Fruit fly (Drosophila melanogaster): ENCODE data around the gene fon.

Gene fon

dm6 chr2L:19425765-19426329, 39.8 kb upstream of the fon start (continued):
- TF ChIP-seq pnt (GFP tag; optimal IDR thresholded peaks at IDR 0.05) (peak; percentile 55), Ada2b (GFP tag; IDR thresholded peaks at IDR 0.05) (peak; percentile 74), zen2 (GFP tag; IDR thresholded peaks at IDR 0.05; ENCODE audit: partially characterized antibody) (no peak), Nf-YC (tag; optimal IDR thresholded peaks at IDR 0.05) (peak; percentile 85), HmgZ (tag; optimal IDR thresholded peaks at IDR 0.05) (no peak), CG12071 (GFP tag; optimal IDR thresholded peaks at IDR 0.05) (peak; percentile 43), CG2875 (GFP tag; optimal IDR thresholded peaks at IDR 0.05) (peak; percentile 54), CG6254 (GFP tag; optimal IDR thresholded peaks at IDR 0.05) (peak; percentile 71), kah (GFP tag; optimal IDR thresholded peaks at IDR 0.05) (peak; percentile 35), h (optimal IDR thresholded peaks at IDR 0.05) (no peak), CG34422 (GFP tag; IDR thresholded peaks at IDR 0.05) (peak; percentile 55; the same call in 2 of the 3 replicates), Doc2 (GFP tag; IDR thresholded peaks at IDR 0.05) (no peak), NfI (GFP tag; optimal IDR thresholded peaks at IDR 0.05) (peak; percentile 66), dysf (GFP tag; IDR thresholded peaks at IDR 0.05) (peak; percentile 82), sisA (GFP tag; IDR thresholded peaks at IDR 0.05) (peak; percentile 68), sd (tag; optimal IDR thresholded peaks at IDR 0.05) (peak; percentile 70), CG14050 (GFP tag; IDR thresholded peaks at IDR 0.05) (peak; percentile 62; the same call in 2 of the 3 replicates), MBD-R2 (GFP tag; IDR thresholded peaks at IDR 0.05) (peak; percentile 43; the same call in 1 of the 2 replicates), CG15011 (GFP tag; optimal IDR thresholded peaks at IDR 0.05) (peak; percentile 49), ttk (GFP tag; IDR thresholded peaks at IDR 0.05) (peak; percentile 38; the same call in 1 of the 2 replicates), CG2116 (GFP tag; optimal IDR thresholded peaks at IDR 0.05) (peak; percentile 4), CTCF (GFP tag; optimal IDR thresholded peaks at IDR 0.05) (peak; percentile 93), CG17385 (GFP tag; optimal IDR thresholded peaks at IDR 0.05) (peak; percentile 62), gem (tag; optimal IDR thresholded peaks at IDR 0.05) (peak; percentile 85), Abd-B (GFP tag; optimal IDR thresholded peaks at IDR 0.05) (peak; percentile 39), CG6272 (GFP tag; IDR thresholded peaks at IDR 0.05) (peak; percentile 24; the same call in 1 of the 2 replicates), Awh (GFP tag; IDR thresholded peaks at IDR 0.05) (peak; percentile 81), ranshi (GFP tag; IDR thresholded peaks at IDR 0.05) (peak; percentile 73), Bteb2 (GFP tag; optimal IDR thresholded peaks at IDR 0.05) (peak; percentile 16), CG4404 (GFP tag; IDR thresholded peaks at IDR 0.05) (peak; percentile 15; the same call in 1 of the 2 replicates), Stat92E (GFP tag; optimal IDR thresholded peaks at IDR 0.05) (no peak), lab (GFP tag; optimal IDR thresholded peaks at IDR 0.05) (peak; percentile 86), tap (tag; optimal IDR thresholded peaks at IDR 0.05) (peak; percentile 69), CG42726 (GFP tag; IDR thresholded peaks at IDR 0.05; ENCODE audit: partially characterized antibody) (0 out of 2 replicates have a peak, but pooled peaks have one; percentile 15), danr (GFP tag; IDR thresholded peaks at IDR 0.05) (peak; percentile 50; the same call in 1 of the 2 replicates), CG33557 (GFP tag; optimal IDR thresholded peaks at IDR 0.05) (peak; percentile 39), CG17359 (tag; optimal IDR thresholded peaks at IDR 0.05) (peak; percentile 69), CG1024 (GFP tag; IDR thresholded peaks at IDR 0.05) (no peak), CG11723 (GFP tag; optimal IDR thresholded peaks at IDR 0.05) (peak; percentile 49), dm (GFP tag; optimal IDR thresholded peaks at IDR 0.05) (no peak), CG8924 (tag; optimal IDR thresholded peaks at IDR 0.05) (peak; percentile 66), CG4854 (GFP tag; optimal IDR thresholded peaks at IDR 0.05) (peak; percentile 45), BEAF-32 (GFP tag; optimal IDR thresholded peaks at IDR 0.05) (no peak), sr (GFP tag; IDR thresholded peaks at IDR 0.05) (no peak), CG6175 (GFP tag; IDR thresholded peaks at IDR 0.05) (0 out of 3 replicates have a peak, but pooled peaks have one; percentile 12), Aef1 (GFP tag; IDR thresholded peaks at IDR 0.05) (peak; percentile 66), ci (GFP tag; IDR thresholded peaks at IDR 0.05) (peak; percentile 77), Ssrp (tag; optimal IDR thresholded peaks at IDR 0.05) (peak; percentile 70), CG7271 (tag; optimal IDR thresholded peaks at IDR 0.05) (no peak), nom (GFP tag; optimal IDR thresholded peaks at IDR 0.05) (no peak)
